Worm (Caenorhabditis elegans): ENCODE results near the gene pinn-1.

DNA sequence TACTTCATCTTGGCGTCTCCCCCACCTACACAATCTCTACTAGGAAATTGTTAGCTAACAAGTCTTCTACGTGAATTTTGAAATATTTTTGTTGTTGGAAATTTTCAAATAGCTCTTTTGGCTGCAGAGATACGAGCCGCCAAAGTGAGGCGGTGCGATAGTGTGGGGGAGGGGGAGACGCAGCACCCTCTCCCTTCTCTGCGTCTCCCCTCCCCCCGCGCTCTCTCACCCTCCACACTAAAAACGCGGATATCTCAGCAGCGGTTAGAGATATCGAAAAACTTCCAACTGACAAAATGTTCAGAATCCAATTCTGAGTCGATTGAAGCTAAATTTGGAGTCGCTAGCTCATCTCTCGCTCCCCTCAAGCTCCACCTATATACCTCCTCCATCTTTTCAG lies 36.2 kb upstream of the pinn-1 start:
- TF ChIP-seq med-1 (GFP tag; optimal IDR thresholded peaks at IDR 0.05; ENCODE audit: insufficient read depth) = no peak
- TF ChIP-seq ref-1 (GFP tag; conservative IDR thresholded peaks at IDR 0.05) = no peak
- TF ChIP-seq T22C8.4 (GFP tag; IDR thresholded peaks at IDR 0.05) = no peak
- no peak for TF ChIP-seq tab-1 (GFP tag; IDR thresholded peaks at IDR 0.05)
- no peak for TF ChIP-seq ztf-29 (GFP tag; IDR thresholded peaks at IDR 0.05)
- no peak for TF ChIP-seq ztf-23 (GFP tag; IDR thresholded peaks at IDR 0.05)
